Fruit fly (Drosophila melanogaster): ENCODE data around the gene Ten-a.

- TF ChIP-seq Sin3A (optimal IDR thresholded peaks at IDR 0.05), result no peak
- no peak for TF ChIP-seq psq (optimal IDR thresholded peaks at IDR 0.05)
- no peak for TF ChIP-seq insv (optimal IDR thresholded peaks at IDR 0.05)
- no peak for TF ChIP-seq h (optimal IDR thresholded peaks at IDR 0.05)
- no peak for TF ChIP-seq ttk (optimal IDR thresholded peaks at IDR 0.05)
- no peak for TF ChIP-seq Myc (optimal IDR thresholded peaks at IDR 0.05)
Measured at dm6 chrX:12007593-12007992, 35.9 kb upstream of the Ten-a start.

All from Kc167 (cell line).